Worm (Caenorhabditis elegans) whole organism, early embryonic: ENCODE results near the gene srz-66.

Experiments
- aly-1 ChIP-seq: sonication (generic microtip); optimal IDR thresholded peaks from 2 replicates; lab custom pipeline; 2016; ENCODE audit warnings: missing genetic modification characterization, missing compliant biosample characterization
- ama-1 ChIP-seq: fragments of 150-350 bp; optimal IDR thresholded peaks from 2 replicates; lab custom pipeline; 2014
- ceh-13 ChIP-seq: fragments of 200-800 bp; sonication (Bioruptor generic); optimal IDR thresholded peaks from 2 replicates; lab custom pipeline; 2018; ENCODE audit warnings: mild to moderate bottlenecking, missing genetic modification characterization, missing compliant biosample characterization
- ceh-36 ChIP-seq: sonication (generic microtip); optimal IDR thresholded peaks from 2 replicates; lab custom pipeline; 2016; ENCODE audit warnings: missing genetic modification characterization, inconsistent platforms, missing compliant biosample characterization
- ets-7 ChIP-seq: sonication (generic microtip); optimal IDR thresholded peaks from 2 replicates; lab custom pipeline; 2016; ENCODE audit warnings: missing genotype, missing genetic modification characterization, missing compliant biosample characterization
- flt-1 ChIP-seq: fragments of 200-800 bp; sonication (Bioruptor generic); IDR thresholded peaks from 2 replicates; pipeline ENCODE4 v1.3.6; 2022; ENCODE audit warnings: missing genetic modification characterization, missing compliant biosample characterization
- hnd-1 ChIP-seq: sonication (generic microtip); optimal IDR thresholded peaks from 2 replicates; lab custom pipeline; 2016; ENCODE audit warnings: missing genetic modification characterization, missing compliant biosample characterization
- pes-1 ChIP-seq: fragments of 200-800 bp; sonication (Bioruptor generic); IDR thresholded peaks from 2 replicates; pipeline ENCODE4 v1.3.6; 2022; ENCODE audit warnings: missing genetic modification reagents, missing genetic modification characterization, missing compliant biosample characterization
- scrt-1 ChIP-seq: fragments of 200-800 bp; sonication (Bioruptor generic); IDR thresholded peaks from 2 replicates; pipeline ENCODE4 v1.3.6; 2022; ENCODE audit warnings: missing genetic modification characterization, missing compliant biosample characterization
- sea-1 ChIP-seq: fragments of 200-800 bp; sonication (Bioruptor generic); conservative IDR thresholded peaks from 2 replicates; pipeline ENCODE4 v1.3.6; 2022; ENCODE audit warnings: missing genetic modification characterization, missing compliant biosample characterization
- tbx-11 ChIP-seq: fragments of 200-800 bp; sonication (Bioruptor generic); IDR thresholded peaks from 2 replicates; pipeline ENCODE4 v1.3.6; 2022; ENCODE audit warnings: missing genetic modification characterization, missing compliant biosample characterization
- tbx-37 ChIP-seq: fragments of 200-800 bp; sonication (Bioruptor generic); conservative IDR thresholded peaks from 2 replicates; pipeline ENCODE4 v1.3.6; 2022; ENCODE audit warnings: missing genetic modification reagents, missing genetic modification characterization, missing compliant biosample characterization

ce11 chrV:17212743-17213142 lies 45.4 kb upstream of the srz-66 start, which contains the start of gene srh-113:
- no peak for TF ChIP-seq ama-1
- TF ChIP-seq scrt-1: no peak
- no peak for TF ChIP-seq ceh-36 (tag; lab: Kevin White, UChicago)
- TF ChIP-seq hnd-1: no peak
- TF ChIP-seq tbx-37 (GFP tag; lab: Robert Waterston, UW): no peak
- no peak for TF ChIP-seq tbx-11 (GFP tag; lab: Robert Waterston, UW)
- no peak for TF ChIP-seq ceh-13 (GFP tag; lab: Kevin White, UChicago)
- no peak for TF ChIP-seq aly-1
- no peak for TF ChIP-seq ets-7 (tag; lab: Kevin White, UChicago)
- no peak for TF ChIP-seq pes-1 (GFP tag; lab: Robert Waterston, UW)
- no peak for TF ChIP-seq flt-1 (GFP tag; lab: Robert Waterston, UW)
- TF ChIP-seq sea-1 (GFP tag; lab: Robert Waterston, UW): no peak
